Worm (Caenorhabditis elegans) whole organism, young adult: ENCODE measurements around the gene tbx-9.

Experiments
- attf-6 ChIP-seq: fragments of 200-800 bp; sonication (Bioruptor generic); IDR thresholded peaks from 2 replicates; pipeline ENCODE4 v1.3.6; 2022; ENCODE audit warnings: missing genetic modification reagents, missing genetic modification characterization, missing compliant biosample characterization
- fkh-3 ChIP-seq: sonication (generic microtip); optimal IDR thresholded peaks from 2 replicates; lab custom pipeline; 2016; ENCODE audit warnings: mild to moderate bottlenecking, missing genetic modification characterization, missing compliant biosample characterization
- gei-17 ChIP-seq: fragments of 200-800 bp; sonication (Bioruptor generic); optimal IDR thresholded peaks from 2 replicates; lab custom pipeline; 2018; ENCODE audit warnings: mild to moderate bottlenecking, missing genetic modification characterization, missing compliant biosample characterization
- hmg-1.2 ChIP-seq: fragments of 200-800 bp; sonication (Bioruptor generic); IDR thresholded peaks from 2 replicates; pipeline ENCODE4 v1.3.6; 2022; ENCODE audit warnings: missing genetic modification reagents, missing genetic modification characterization, missing compliant biosample characterization
- lin-35 ChIP-seq, 3 experiments: fragments of 150-350 bp in 2 of 3; sonication (generic microtip) in 1 of 3; optimal IDR thresholded peaks; 2 replicates each; lab custom pipeline; 2014 to 2018; ENCODE audit warnings: missing biosample characterization in 3 of 3, missing genetic modification characterization in 3 of 3, missing genetic modification reagents in 3 of 3
- madf-8 ChIP-seq: fragments of 200-800 bp; sonication (Bioruptor generic); conservative IDR thresholded peaks from 2 replicates; pipeline ENCODE4 v1.3.6; 2022; ENCODE audit warnings: missing genetic modification reagents, missing genetic modification characterization, missing compliant biosample characterization
- mel-28 ChIP-seq: sonication (generic microtip); optimal IDR thresholded peaks from 2 replicates; lab custom pipeline; 2016; ENCODE audit warnings: borderline replicate concordance, mild to moderate bottlenecking, missing genetic modification characterization, missing compliant biosample characterization
- nhr-179 ChIP-seq: sonication (generic microtip); optimal IDR thresholded peaks from 2 replicates; lab custom pipeline; 2016; ENCODE audit warnings: mild to moderate bottlenecking, missing genetic modification characterization, missing compliant biosample characterization
- nhr-27 ChIP-seq: fragments of 200-800 bp; sonication (Bioruptor generic); optimal IDR thresholded peaks from 2 replicates; lab custom pipeline; 2018; ENCODE audit warnings: mild to moderate bottlenecking, missing genetic modification characterization, moderate library complexity, missing compliant biosample characterization
- rcor-1 ChIP-seq: fragments of 200-800 bp; sonication (Bioruptor generic); IDR thresholded peaks from 2 replicates; pipeline ENCODE4 v1.3.6; 2022; ENCODE audit warnings: missing genetic modification reagents, missing genetic modification characterization, missing compliant biosample characterization
- snpc-4 ChIP-seq, 5 experiments: fragments of 150-350 bp in 1 of 5; sonication (generic microtip) in 4 of 5; optimal IDR thresholded peaks; 2 replicates each; lab custom pipeline; 2014 to 2018; ENCODE audit warnings: missing genetic modification characterization in 5 of 5, missing biosample characterization in 3 of 5, antibody characterized with exemption in 2 of 5, mild to moderate bottlenecking in 2 of 5, missing compliant biosample characterization in 2 of 5, missing genotype in 2 of 5, moderate library complexity in 2 of 5, missing genetic modification reagents in 1 of 5
- tlf-1 ChIP-seq: fragments of 200-800 bp; sonication (Bioruptor generic); optimal IDR thresholded peaks from 2 replicates; lab custom pipeline; 2018; ENCODE audit warnings: mild to moderate bottlenecking, missing genetic modification characterization, missing compliant biosample characterization

ce11 chrIII:10341758-10342157 is at the start of gene tbx-9:
- no peak for TF ChIP-seq snpc-4 (GFP tag; optimal IDR thresholded peaks at IDR 0.05; lab: Kevin White, UChicago)
- TF ChIP-seq snpc-4 (tag; optimal IDR thresholded peaks at IDR 0.05; lab: Kevin White, UChicago) = no peak
- TF ChIP-seq gei-17 = no peak
- TF ChIP-seq nhr-27 (tag; lab: Kevin White, UChicago) = no peak
- TF ChIP-seq hmg-1.2 (GFP tag; lab: Robert Waterston, UW) = no peak
- TF ChIP-seq lin-35 (GFP tag; optimal IDR thresholded peaks at IDR 0.05; lab: Kevin White, UChicago) = no peak
- TF ChIP-seq nhr-179 (tag; lab: Kevin White, UChicago) = no peak
- no peak for TF ChIP-seq fkh-3 (tag; lab: Kevin White, UChicago)
- no peak for TF ChIP-seq attf-6
- no peak for TF ChIP-seq rcor-1 (GFP tag; lab: Robert Waterston, UW)
- no peak for TF ChIP-seq mel-28 (tag; lab: Kevin White, UChicago)
- TF ChIP-seq tlf-1 (GFP tag; lab: Kevin White, UChicago) = no peak
- no peak for TF ChIP-seq madf-8
